Fruit fly (Drosophila melanogaster): ENCODE results near the gene SdhBL.

The SdhBL gene

dm6 chrX:18848338-18849021, 45.8 kb upstream of the SdhBL start, which contains the start of gene shop (continued):
- TF ChIP-seq CG13123 (GFP tag; optimal IDR thresholded peaks at IDR 0.05) (peak; percentile 72), E2f2 (GFP tag; IDR thresholded peaks at IDR 0.05) (no peak; the same call in none of the 2 replicates), CG3281 (GFP tag; optimal IDR thresholded peaks at IDR 0.05) (peak; percentile 90), CG10543 (GFP tag; optimal IDR thresholded peaks at IDR 0.05) (peak; percentile 89), Hey (tag; optimal IDR thresholded peaks at IDR 0.05) (peak; percentile 2), Pdp1 (GFP tag; optimal IDR thresholded peaks at IDR 0.05) (peak in 1 of 2 experiments; percentile 74), CG4404 (GFP tag; IDR thresholded peaks at IDR 0.05) (peak; percentile 65), Hsf (GFP tag; optimal IDR thresholded peaks at IDR 0.05) (peak; percentile 84), ash1 (GFP tag; optimal IDR thresholded peaks at IDR 0.05) (no peak), jumu (GFP tag; optimal IDR thresholded peaks at IDR 0.05) (peak; percentile 61), CG17328 (GFP tag; IDR thresholded peaks at IDR 0.05) (peak; percentile 62), sr (GFP tag; IDR thresholded peaks at IDR 0.05) (0 out of 3 replicates have a peak, but pooled peaks have one; percentile 34), CTCF (GFP tag; optimal IDR thresholded peaks at IDR 0.05) (no peak), ase (GFP tag; IDR thresholded peaks at IDR 0.05) (peak; percentile 71; the same call in 1 of the 3 replicates), phol (tag; optimal IDR thresholded peaks at IDR 0.05) (peak; percentile 89), CG32532 (GFP tag; IDR thresholded peaks at IDR 0.05) (peak; percentile 63; the same call in 1 of the 2 replicates), Lhr (GFP tag; optimal IDR thresholded peaks at IDR 0.05) (peak; percentile 58), Dbx (GFP tag; IDR thresholded peaks at IDR 0.05) (peak; percentile 76), wor (GFP tag; IDR thresholded peaks at IDR 0.05) (peak; percentile 66), CG6689 (GFP tag; IDR thresholded peaks at IDR 0.05) (peak; percentile 74), CG15601 (tag; optimal IDR thresholded peaks at IDR 0.05) (peak; percentile 76), CG16779 (GFP tag; IDR thresholded peaks at IDR 0.05) (no peak), Ada2b (GFP tag; IDR thresholded peaks at IDR 0.05) (peak; percentile 51; the same call in 1 of the 2 replicates), Spps (tag; optimal IDR thresholded peaks at IDR 0.05) (peak; percentile 49), CG18476 (GFP tag; optimal IDR thresholded peaks at IDR 0.05) (peak; percentile 83), crc (GFP tag; optimal IDR thresholded peaks at IDR 0.05) (peak; percentile 11), otp (GFP tag; IDR thresholded peaks at IDR 0.05) (peak; percentile 39; the same call in 1 of the 3 replicates), toy (GFP tag; IDR thresholded peaks at IDR 0.05) (peak; percentile 22; the same call in 1 of the 2 replicates), CG4328 (GFP tag; optimal IDR thresholded peaks at IDR 0.05) (peak; percentile 71), btn (GFP tag; optimal IDR thresholded peaks at IDR 0.05) (no peak), eyg (GFP tag; optimal IDR thresholded peaks at IDR 0.05) (no peak), CG11398 (GFP tag; optimal IDR thresholded peaks at IDR 0.05) (peak; percentile 13), ro (GFP tag; IDR thresholded peaks at IDR 0.05) (no peak), CG6272 (GFP tag; IDR thresholded peaks at IDR 0.05) (0 out of 2 replicates have a peak, but pooled peaks have one; percentile 42), D19B (GFP tag; optimal IDR thresholded peaks at IDR 0.05) (peak; percentile 80), dpn (GFP tag; optimal IDR thresholded peaks at IDR 0.05) (peak; percentile 73 to 92), CG7839 (tag; optimal IDR thresholded peaks at IDR 0.05) (peak; percentile 91), slp2 (GFP tag; optimal IDR thresholded peaks at IDR 0.05) (peak; percentile 63), onecut (GFP tag; IDR thresholded peaks at IDR 0.05) (peak; percentile 60), CG6175 (GFP tag; IDR thresholded peaks at IDR 0.05) (peak; percentile 56; the same call in 1 of the 3 replicates), CG34422 (GFP tag; IDR thresholded peaks at IDR 0.05) (peak; percentile 96), sens-2 (GFP tag; IDR thresholded peaks at IDR 0.05) (peak; percentile 20; the same call in 1 of the 2 replicates), gsb-n (tag; optimal IDR thresholded peaks at IDR 0.05) (peak; percentile 64), Sox102F (GFP tag; optimal IDR thresholded peaks at IDR 0.05) (peak; percentile 88), CG7963 (GFP tag; IDR thresholded peaks at IDR 0.05; ENCODE audit: partially characterized antibody) (no peak; the same call in 2 of the 3 replicates), pros (GFP tag; optimal IDR thresholded peaks at IDR 0.05) (no peak), sens (GFP tag) (peak; percentile 91), wek (GFP tag; optimal IDR thresholded peaks at IDR 0.05) (peak; percentile 46), CG5180 (GFP tag; optimal IDR thresholded peaks at IDR 0.05) (peak; percentile 77), luna (GFP tag; optimal IDR thresholded peaks at IDR 0.05) (no peak)

Data from whole organism, embryonic.